Worm (Caenorhabditis elegans): ENCODE measurements around the gene rpt-4.

Gene rpt-4

ce11 chrII:73892-74291, 27.9 kb upstream of the rpt-4 start:
- no peak for TF ChIP-seq unc-62 (GFP tag; optimal IDR thresholded peaks at IDR 0.05)
- no peak for TF ChIP-seq nhr-11 (tag; optimal IDR thresholded peaks at IDR 0.05)
- no peak for TF ChIP-seq lsy-2 (tag; optimal IDR thresholded peaks at IDR 0.05)
- TF ChIP-seq nhr-129 (tag; optimal IDR thresholded peaks at IDR 0.05), result no peak
- no peak for TF ChIP-seq nhr-25 (tag; optimal IDR thresholded peaks at IDR 0.05)
- TF ChIP-seq elt-1 (tag; optimal IDR thresholded peaks at IDR 0.05), result no peak
- no peak for TF ChIP-seq unc-39 (tag; optimal IDR thresholded peaks at IDR 0.05)
- no peak for TF ChIP-seq nhr-23 (tag; optimal IDR thresholded peaks at IDR 0.05)
- TF ChIP-seq unc-55 (GFP tag; optimal IDR thresholded peaks at IDR 0.05), result no peak
- TF ChIP-seq nhr-10 (tag; optimal IDR thresholded peaks at IDR 0.05), result no peak
- TF ChIP-seq Y55F3AM.14 (GFP tag; optimal IDR thresholded peaks at IDR 0.05), result no peak
- TF ChIP-seq sma-9 (GFP tag; optimal IDR thresholded peaks at IDR 0.05), result no peak
- TF ChIP-seq sma-9 (tag; optimal IDR thresholded peaks at IDR 0.05), result no peak
- no peak for TF ChIP-seq ZK546.5 (tag; optimal IDR thresholded peaks at IDR 0.05)
- TF ChIP-seq mab-5 (tag; optimal IDR thresholded peaks at IDR 0.05), result no peak
- TF ChIP-seq R02D3.7 (tag; optimal IDR thresholded peaks at IDR 0.05), result no peak
- no peak for TF ChIP-seq blmp-1 (tag; optimal IDR thresholded peaks at IDR 0.05; ENCODE audit: insufficient read depth)
- no peak for TF ChIP-seq fos-1 (tag; optimal IDR thresholded peaks at IDR 0.05)
- no peak for TF ChIP-seq crh-2 (tag; optimal IDR thresholded peaks at IDR 0.05)

DNA sequence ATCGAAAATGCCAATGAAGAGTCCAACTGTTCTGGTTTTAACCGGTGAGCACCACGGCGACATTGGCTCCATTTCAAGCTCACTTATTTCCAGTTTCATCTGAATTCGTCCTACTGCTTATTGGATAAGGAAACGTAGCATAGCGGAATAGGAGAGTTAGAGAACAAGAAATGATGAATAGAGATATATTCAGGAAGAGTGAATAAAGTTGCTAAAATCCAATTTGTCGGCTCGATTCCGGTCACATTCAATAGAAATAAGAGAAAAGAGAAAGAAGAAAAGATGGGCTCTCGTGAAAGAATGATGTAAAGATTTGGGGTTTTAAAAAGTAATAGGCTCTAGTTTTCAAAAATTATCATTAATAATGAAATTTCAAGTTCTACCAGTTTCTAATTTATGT, 27.3 kb upstream of the rpt-4 start:
- peak; percentile 6 for TF ChIP-seq F13H6.1 (tag; optimal IDR thresholded peaks at IDR 0.05)
- TF ChIP-seq nhr-237 (tag; optimal IDR thresholded peaks at IDR 0.05), result no peak

ce11 chrII:69354-69753, 23.3 kb upstream of the rpt-4 start, which contains the start of gene egl-26:
egl-26 (plus strand) TSS chrII:69654.
- TF ChIP-seq lin-13 (GFP tag; optimal IDR thresholded peaks at IDR 0.05) (no peak), nhr-77 (tag; optimal IDR thresholded peaks at IDR 0.05) (no peak), nhr-11 (tag; optimal IDR thresholded peaks at IDR 0.05) (no peak)

ce11 chrII:68757-69156, 22.7 kb upstream of the rpt-4 start:
- TF ChIP-seq nhr-25 (tag; optimal IDR thresholded peaks at IDR 0.05) (no peak), ztf-4 (tag; optimal IDR thresholded peaks at IDR 0.05) (no peak), mdl-1 (tag; optimal IDR thresholded peaks at IDR 0.05) (no peak), nhr-21 (tag; optimal IDR thresholded peaks at IDR 0.05) (no peak), ceh-82 (tag; optimal IDR thresholded peaks at IDR 0.05) (no peak), mab-5 (tag; optimal IDR thresholded peaks at IDR 0.05) (no peak), ztf-11 (tag; optimal IDR thresholded peaks at IDR 0.05) (no peak), unc-62 (GFP tag; optimal IDR thresholded peaks at IDR 0.05) (no peak), peb-1 (tag; optimal IDR thresholded peaks at IDR 0.05) (no peak), sma-3 (GFP tag; optimal IDR thresholded peaks at IDR 0.05) (no peak), F13H6.1 (tag; optimal IDR thresholded peaks at IDR 0.05) (no peak), lin-13 (GFP tag; optimal IDR thresholded peaks at IDR 0.05) (no peak), nhr-6 (tag; optimal IDR thresholded peaks at IDR 0.05) (no peak), lin-11 (tag; optimal IDR thresholded peaks at IDR 0.05) (no peak)

ce11 chrII:67663-68062, 21.6 kb upstream of the rpt-4 start:
- TF ChIP-seq fos-1 (tag; optimal IDR thresholded peaks at IDR 0.05), result peak; percentile 91
- TF ChIP-seq elt-3 (tag; optimal IDR thresholded peaks at IDR 0.05), result no peak

ce11 chrII:66322-66721, 20.3 kb upstream of the rpt-4 start:
- TF ChIP-seq unc-62 (GFP tag; optimal IDR thresholded peaks at IDR 0.05) (no peak), lin-39 (tag; optimal IDR thresholded peaks at IDR 0.05) (no peak), ztf-4 (tag; optimal IDR thresholded peaks at IDR 0.05) (no peak), sma-3 (GFP tag; optimal IDR thresholded peaks at IDR 0.05) (peak; percentile 71), ama-1 (optimal IDR thresholded peaks at IDR 0.05) (no peak), blmp-1 (tag; optimal IDR thresholded peaks at IDR 0.05; ENCODE audit: insufficient read depth) (peak; percentile 63), ceh-16 (tag; optimal IDR thresholded peaks at IDR 0.05) (no peak), ceh-82 (tag; optimal IDR thresholded peaks at IDR 0.05) (no peak), egl-27 (tag; optimal IDR thresholded peaks at IDR 0.05) (no peak), elt-3 (tag; optimal IDR thresholded peaks at IDR 0.05) (no peak), nhr-21 (tag; optimal IDR thresholded peaks at IDR 0.05) (peak; percentile 67), lin-13 (GFP tag; optimal IDR thresholded peaks at IDR 0.05) (no peak), peb-1 (tag; optimal IDR thresholded peaks at IDR 0.05) (peak; percentile 95), skn-1 (tag; optimal IDR thresholded peaks at IDR 0.05) (no peak), sma-9 (GFP tag; optimal IDR thresholded peaks at IDR 0.05) (no peak), sma-9 (tag; optimal IDR thresholded peaks at IDR 0.05) (no peak), lsy-2 (tag; optimal IDR thresholded peaks at IDR 0.05) (peak in 1 of 2 experiments; percentile 40), snpc-4 (tag; optimal IDR thresholded peaks at IDR 0.05) (no peak), nhr-25 (tag; optimal IDR thresholded peaks at IDR 0.05) (peak; percentile 73), F13H6.1 (tag; optimal IDR thresholded peaks at IDR 0.05) (peak; percentile 41), nhr-129 (tag; optimal IDR thresholded peaks at IDR 0.05) (no peak), mdl-1 (tag; optimal IDR thresholded peaks at IDR 0.05) (peak in 1 of 2 experiments; percentile 29), sem-4 (tag; optimal IDR thresholded peaks at IDR 0.05) (peak; percentile 68), Y55F3AM.14 (GFP tag; optimal IDR thresholded peaks at IDR 0.05) (peak; percentile 23), zag-1 (tag; optimal IDR thresholded peaks at IDR 0.05) (no peak), nhr-12 (tag; optimal IDR thresholded peaks at IDR 0.05) (no peak), nhr-10 (tag; optimal IDR thresholded peaks at IDR 0.05) (no peak), nhr-11 (tag; optimal IDR thresholded peaks at IDR 0.05) (no peak), fos-1 (tag; optimal IDR thresholded peaks at IDR 0.05) (peak; percentile 78)

Data from whole organism, L2 larva.